Worm (Caenorhabditis elegans): ENCODE data around the gene math-41.
"Not testable (repeated sequence)": the region's sequence is repeated elsewhere in the genome, so short reads cannot be mapped to it uniquely, and the experiment has no call there.

math-41 gene

DNA sequence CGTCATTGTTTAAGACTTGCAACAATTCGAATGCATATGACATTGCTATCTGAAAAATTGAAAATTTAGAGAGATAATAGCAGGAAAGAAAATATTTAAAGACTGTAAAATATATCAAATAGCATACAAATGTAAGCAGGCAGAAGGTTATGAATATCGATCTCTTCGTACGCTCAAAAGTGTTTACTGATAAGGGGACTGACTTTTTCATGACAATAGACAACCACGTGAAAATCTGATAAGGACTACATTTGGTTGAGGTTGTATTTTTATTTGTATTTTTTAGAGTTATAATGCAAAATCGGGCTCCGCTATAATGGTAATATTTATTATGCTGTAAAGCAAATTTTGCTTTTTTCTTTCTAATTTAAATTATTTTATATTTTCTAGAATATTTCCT, 18.5 kb downstream of the math-41 start, which contains the start of the genes C52E2.5 and C52E2.4:
Gene C52E2.5, minus strand, starts transcription at position 43 of the 400 bp plus-strand sequence.
Gene C52E2.4, plus strand, starts transcription at position 252 of the 400 bp plus-strand sequence.
- no peak for TF ChIP-seq unc-62 (GFP tag; optimal IDR thresholded peaks at IDR 0.05)

DNA sequence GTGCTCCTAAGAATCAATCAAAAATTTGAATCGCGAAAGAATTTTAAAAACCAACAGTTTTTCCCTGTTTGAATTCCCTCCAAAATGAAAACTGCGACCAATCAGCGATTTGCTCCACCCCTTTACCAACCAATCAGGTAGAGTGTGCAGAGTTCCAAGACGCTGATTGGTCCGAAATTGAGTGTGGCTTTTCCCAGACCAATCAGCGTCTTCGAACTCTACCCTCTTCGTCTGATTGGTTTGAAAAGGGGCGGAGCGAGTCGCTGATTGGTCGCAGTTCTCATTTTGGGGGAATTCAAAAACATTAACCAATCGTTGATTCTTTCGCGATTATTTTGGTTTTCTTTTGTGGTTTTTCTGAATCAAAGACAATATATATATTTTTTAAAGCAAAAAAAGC, 20.1 kb downstream of the math-41 start:
- no peak for TF ChIP-seq unc-62 (GFP tag; optimal IDR thresholded peaks at IDR 0.05)

DNA sequence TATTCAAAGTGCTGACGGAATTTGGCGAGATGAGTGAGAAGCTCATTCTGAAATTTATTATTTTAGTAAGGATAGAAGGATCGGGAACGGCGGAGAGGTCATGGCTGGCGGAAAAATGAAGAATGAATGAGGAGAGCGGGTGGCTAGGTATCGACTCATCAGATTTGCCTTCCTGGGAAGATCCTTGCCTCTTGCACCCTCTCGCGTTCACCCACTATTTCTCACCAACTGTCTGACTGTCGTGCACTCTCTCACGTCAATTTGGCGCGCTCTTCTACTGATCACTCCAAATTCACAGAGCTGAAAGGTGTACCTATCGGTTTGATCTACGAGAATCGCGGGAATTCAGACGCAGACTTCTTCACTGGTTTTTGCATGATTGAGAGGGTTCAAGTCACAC, 23.7 kb downstream of the math-41 start, which contains the start of gene fbxb-97:
Gene fbxb-97, minus strand, starts transcription at position 53 of the 400 bp plus-strand sequence.
- TF ChIP-seq unc-62 (GFP tag; optimal IDR thresholded peaks at IDR 0.05): no peak

DNA sequence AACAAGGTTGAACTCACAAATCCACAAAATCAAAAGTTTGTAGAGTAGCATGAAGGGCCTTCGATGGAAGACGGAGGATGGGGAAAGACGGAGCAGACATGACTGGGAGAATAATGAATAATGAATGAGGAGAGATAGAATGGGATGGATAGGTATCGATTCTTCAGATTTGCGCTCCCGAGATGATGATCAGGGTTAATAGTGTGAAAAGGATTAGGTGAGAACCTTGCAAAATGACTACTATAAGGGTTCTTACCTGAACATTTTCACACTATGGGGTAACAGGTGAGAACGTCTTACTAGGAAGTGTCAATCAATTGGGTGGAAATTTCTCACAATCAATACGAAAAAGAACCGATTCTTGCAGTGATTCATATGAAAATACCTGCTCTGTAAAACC, 25.9 kb downstream of the math-41 start, which contains the start of gene fbxb-96:
Gene fbxb-96, minus strand, starts transcription at position 101 of the 400 bp plus-strand sequence.
- TF ChIP-seq unc-62 (GFP tag; optimal IDR thresholded peaks at IDR 0.05): no peak

DNA sequence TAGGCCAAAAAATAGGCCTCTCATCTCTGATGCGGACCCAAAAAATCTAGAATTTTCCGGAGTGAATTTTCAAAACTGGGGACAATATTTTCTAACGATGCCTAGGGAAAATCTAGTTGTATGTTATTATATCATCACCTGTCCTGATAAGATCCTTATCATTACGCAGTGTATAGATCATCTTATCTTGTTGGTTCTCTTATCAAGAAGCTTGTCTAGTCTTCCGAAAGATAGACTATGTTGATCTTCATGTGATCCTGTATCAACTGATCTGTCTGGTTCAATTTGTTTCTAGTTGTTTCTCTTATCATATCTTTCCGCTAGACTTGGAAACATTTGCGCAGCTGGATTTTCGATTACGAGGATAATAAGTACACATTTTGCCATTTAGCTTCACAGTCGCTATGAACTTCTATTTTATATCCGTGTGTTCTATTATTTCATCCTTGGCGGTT, 26.4 kb downstream of the math-41 start, which contains the start of gene C52E2.3:
Gene C52E2.3, plus strand, starts transcription at position 405 of the 455 bp plus-strand sequence.
- no peak for TF ChIP-seq unc-62 (GFP tag; optimal IDR thresholded peaks at IDR 0.05)

DNA sequence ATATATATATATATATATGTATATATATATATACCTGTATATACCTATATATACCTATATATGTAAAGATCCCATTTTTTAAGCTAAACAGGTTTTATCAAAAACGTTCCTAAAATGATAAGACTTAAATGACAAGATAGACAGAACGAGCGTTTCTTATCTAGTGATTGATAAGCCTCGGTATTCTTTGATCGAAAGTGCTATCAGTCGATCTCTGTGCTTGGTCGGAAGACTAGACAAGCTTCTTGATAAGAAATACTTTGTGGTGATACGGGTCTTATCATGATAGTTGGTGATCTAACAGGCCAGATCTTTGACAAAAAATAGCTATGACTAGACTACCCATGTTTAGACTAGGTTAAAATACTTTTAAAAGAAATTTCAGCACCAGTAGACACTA, 27.3 kb downstream of the math-41 start:
- no peak for TF ChIP-seq unc-62 (GFP tag; optimal IDR thresholded peaks at IDR 0.05)

DNA sequence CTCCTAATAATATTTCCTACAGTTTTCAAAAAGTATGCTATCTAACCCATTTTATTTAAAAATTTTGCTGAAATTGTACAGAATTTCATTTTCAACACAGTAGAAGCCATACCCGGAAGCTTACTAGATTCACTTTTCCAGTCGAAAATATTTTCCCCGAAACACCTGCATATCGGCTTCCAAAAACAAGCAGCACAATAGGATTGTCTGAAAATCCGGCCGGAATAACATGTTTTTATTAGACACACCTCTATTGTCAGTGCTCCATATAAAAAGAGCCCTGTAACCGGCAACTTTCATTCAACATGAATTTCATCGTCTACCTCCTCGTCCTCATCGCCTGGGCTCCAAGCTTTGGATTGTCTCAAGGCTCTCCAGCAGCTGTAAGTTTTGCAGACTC, 28.1 kb downstream of the math-41 start, which contains the start of gene C52E2.2:
Gene C52E2.2, plus strand, starts transcription at position 301 of the 400 bp plus-strand sequence.
- TF ChIP-seq unc-62 (GFP tag; optimal IDR thresholded peaks at IDR 0.05): no peak

DNA sequence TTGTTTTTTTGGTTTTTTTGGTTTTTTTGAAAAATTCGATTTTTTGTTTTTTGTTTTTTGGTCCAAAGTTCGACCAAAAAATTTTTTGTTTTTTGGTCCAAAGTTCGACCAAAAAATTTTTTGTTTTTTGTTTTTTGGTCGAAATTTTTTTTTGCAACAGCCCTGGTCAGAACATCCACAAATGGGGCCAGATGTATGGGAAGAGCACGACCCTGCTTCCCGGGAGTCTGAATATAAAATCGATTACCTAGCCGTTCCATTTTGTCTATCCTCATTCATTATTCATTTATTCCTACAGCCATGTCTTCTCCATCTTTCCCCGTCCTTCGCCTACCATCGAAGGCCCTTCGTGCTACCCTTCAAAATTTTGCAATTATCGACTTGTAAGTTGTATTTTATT, 29.7 kb downstream of the math-41 start, which contains the start of gene fbxb-95:
Gene fbxb-95, plus strand, starts transcription at position 301 of the 400 bp plus-strand sequence.
- not testable (repeated sequence) for TF ChIP-seq unc-62 (GFP tag; optimal IDR thresholded peaks at IDR 0.05)

DNA sequence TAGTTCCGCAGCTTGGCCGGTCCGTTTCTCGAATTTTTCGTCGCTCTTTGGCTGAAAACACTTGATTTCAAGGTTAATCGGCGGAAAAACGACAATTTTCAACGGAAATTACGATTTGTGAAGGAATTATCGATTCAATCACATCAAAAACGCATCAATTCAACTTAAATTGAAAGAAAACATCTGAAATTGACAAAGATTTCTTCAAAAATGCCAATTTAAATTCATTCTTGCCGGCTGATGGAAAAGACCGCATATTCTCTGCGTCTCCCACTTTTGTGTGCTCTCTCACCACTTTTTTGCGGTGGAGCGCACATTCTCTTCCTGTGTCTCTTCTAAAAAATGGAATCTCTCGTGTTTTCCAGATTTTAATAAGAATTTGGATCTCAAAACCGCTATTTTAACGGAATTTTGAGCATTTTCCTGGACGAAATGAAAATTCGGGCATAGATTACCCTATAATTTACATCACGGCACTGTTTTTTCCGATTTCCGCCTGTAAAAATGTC, 36.9 kb downstream of the math-41 start, which contains the start of gene C16C4.18:
Gene C16C4.18, minus strand, starts transcription at position 51 of the 509 bp plus-strand sequence.
- TF ChIP-seq unc-62 (GFP tag; optimal IDR thresholded peaks at IDR 0.05): not testable (repeated sequence)

DNA sequence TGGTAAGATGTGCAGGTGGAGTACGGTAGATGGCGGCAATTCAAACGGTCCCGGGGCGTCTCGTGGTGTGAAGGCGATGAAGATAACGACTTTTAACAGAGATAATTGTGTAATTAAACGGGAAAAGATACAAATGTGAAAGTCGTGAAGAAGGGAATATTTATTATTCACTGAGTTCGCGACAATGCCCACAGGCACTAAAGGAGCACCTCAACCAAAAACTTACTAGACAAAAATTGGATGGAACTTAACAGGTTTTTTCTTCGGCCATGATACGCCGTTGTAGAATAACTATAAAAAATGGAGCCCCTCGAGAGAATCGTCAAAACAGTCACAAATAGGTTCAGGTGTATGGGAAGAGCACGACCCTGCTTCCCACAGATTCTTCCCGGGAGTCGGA, 37.9 kb downstream of the math-41 start, which contains the start of gene fbxb-98:
Gene fbxb-98, plus strand, starts transcription at position 301 of the 400 bp plus-strand sequence.
- TF ChIP-seq unc-62 (GFP tag; optimal IDR thresholded peaks at IDR 0.05): not testable (repeated sequence)

DNA sequence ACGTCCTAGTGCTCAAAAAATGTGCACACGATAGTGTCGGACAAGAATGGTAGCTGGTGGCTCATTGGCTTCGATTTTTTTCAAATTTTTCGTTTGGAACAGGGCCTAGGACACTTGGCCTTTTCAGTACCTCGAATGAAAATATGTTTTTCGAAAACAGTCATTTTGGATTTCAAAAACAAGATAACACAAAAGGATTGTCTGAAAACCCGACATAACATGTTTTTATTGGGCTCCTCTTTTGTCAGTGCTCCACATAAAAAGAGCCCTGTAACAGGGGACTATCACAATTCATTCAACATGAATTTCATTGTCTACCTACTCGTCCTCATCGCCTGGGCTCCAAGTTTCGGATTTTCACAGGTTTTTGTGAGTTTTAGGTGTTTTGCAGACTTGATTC, 39.8 kb downstream of the math-41 start, which contains the start of gene C16C4.17:
Gene C16C4.17, plus strand, starts transcription at position 301 of the 400 bp plus-strand sequence.
- TF ChIP-seq unc-62 (GFP tag; optimal IDR thresholded peaks at IDR 0.05): no peak

DNA sequence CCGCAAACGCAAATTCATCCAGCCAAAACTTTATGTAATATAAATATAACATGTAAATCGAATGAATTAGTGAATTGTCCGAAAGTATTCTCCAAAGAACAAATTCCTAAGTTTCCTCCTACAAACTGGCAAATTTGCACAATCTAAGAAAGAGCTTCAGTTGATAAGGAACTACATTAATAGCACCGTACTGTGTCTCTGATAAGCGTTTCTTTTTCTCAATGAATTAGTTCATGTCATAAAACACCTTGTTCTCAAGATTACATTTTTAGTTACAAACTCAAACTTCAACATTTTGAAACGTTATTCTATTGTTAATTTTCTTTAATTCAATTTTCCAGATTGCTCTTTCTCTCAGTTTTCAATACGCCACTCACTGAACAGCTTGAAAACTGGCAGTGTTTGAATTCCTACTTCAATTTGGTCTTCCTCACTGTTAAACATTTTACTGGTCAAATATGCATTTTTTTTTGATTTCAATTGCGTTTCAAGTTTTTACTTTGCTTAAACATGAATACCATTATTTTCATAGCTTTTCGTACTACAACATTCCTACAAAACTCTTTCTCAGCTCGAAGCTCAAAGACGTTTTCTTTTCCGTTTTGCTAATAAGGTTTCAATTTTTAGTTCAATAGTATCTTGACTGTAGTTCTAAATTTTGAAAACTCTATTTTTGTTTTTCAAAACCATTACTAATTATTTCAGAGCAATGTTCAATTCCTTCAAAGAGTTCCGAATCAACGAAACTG, 41.4 kb downstream of the math-41 start, which contains the start of gene math-15:
Gene math-15, plus strand, starts transcription at position 699 of the 749 bp plus-strand sequence.
- TF ChIP-seq unc-62 (GFP tag; optimal IDR thresholded peaks at IDR 0.05): no peak

DNA sequence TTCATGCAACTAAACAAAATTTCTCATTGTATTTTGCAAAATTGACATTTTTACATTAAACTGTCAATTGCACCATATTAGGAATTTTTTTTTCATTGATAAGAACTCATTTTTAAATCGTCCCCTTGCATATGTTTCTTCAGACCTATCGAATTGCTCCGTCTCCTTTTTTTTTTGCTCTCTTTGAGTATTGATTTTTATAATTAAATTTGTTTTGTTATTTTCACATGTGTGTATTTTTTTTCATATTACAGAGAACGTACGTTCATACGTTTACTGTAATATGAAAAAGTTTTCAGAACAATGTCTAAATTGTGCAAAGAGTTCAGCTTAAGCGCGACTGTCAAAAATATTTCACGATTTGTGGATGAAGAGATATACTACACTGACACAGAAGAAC, 44.7 kb downstream of the math-41 start, which contains the start of gene math-14:
Gene math-14, plus strand, starts transcription at position 301 of the 400 bp plus-strand sequence.
- TF ChIP-seq unc-62 (GFP tag; optimal IDR thresholded peaks at IDR 0.05): no peak

DNA sequence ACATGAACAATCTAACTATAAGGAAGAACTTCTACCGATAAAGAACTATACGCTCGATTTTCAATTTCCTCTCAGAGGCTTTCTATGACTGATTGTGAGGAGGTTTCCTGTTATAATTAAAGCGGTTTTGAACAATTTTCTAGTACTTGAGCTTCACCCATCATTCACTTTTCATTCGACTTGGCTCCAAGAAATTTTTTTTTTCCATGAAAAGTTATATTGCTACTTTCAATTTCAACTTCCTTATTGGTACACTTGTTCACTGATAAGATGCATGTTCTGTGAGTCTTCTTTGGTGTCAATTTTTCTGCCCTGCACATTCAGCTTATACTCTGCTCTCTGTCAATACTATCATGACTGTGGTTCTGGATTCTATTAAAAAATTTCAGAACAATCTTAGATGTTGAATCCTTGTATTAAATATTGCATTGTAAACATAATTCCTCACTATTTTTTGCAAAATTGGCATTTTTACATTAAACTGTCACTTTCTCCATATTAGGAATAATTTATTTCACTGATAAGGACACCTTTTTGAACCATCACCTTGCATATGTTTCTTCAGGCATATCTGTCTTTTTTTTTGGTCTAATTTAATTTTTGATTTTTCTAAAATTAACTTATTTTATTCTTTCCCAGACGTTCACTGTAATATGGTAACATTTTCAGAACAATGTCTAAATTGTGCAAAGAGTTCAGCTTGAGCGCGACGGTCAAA, 46.6 kb downstream of the math-41 start, which contains the start of gene math-10:
Gene math-10, plus strand, starts transcription at position 668 of the 718 bp plus-strand sequence.
- TF ChIP-seq unc-62 (GFP tag; optimal IDR thresholded peaks at IDR 0.05): no peak

DNA sequence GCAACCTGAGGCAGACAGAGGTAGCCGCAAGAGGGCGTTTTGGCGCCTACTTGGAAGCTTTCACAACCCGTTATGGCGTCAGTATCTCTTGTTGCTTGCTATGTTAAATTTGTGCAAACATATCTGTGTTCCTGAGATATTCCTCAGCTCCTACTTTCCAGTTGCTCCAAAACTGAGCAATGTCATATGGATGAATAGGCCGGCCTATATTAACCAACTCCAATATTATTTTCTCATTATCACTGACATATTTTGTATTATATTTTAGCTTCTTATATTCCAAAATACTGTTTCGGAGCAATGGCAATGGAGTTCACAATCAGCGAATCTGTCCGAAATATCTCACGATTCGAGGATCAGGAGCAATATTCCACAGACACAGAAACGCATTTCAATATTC, 51.2 kb downstream of the math-41 start, which contains the start of gene math-13:
Gene math-13, plus strand, starts transcription at position 301 of the 400 bp plus-strand sequence.
- TF ChIP-seq unc-62 (GFP tag; optimal IDR thresholded peaks at IDR 0.05): no peak

Data from whole organism, dauer.